Worm (Caenorhabditis elegans): ENCODE measurements around the gene scl-7.

- TF ChIP-seq skn-1 (tag; optimal IDR thresholded peaks at IDR 0.05) (no peak), mep-1 (tag; optimal IDR thresholded peaks at IDR 0.05) (no peak), lsy-2 (tag; optimal IDR thresholded peaks at IDR 0.05) (no peak), nhr-12 (tag; optimal IDR thresholded peaks at IDR 0.05) (no peak), C16A3.4 (tag; optimal IDR thresholded peaks at IDR 0.05) (no peak), ztf-11 (tag; optimal IDR thresholded peaks at IDR 0.05) (no peak), nhr-28 (tag; optimal IDR thresholded peaks at IDR 0.05) (no peak), blmp-1 (tag; optimal IDR thresholded peaks at IDR 0.05) (no peak)
Observed at ce11 chrIV:13022892-13023291, 47.4 kb upstream of the scl-7 start.

All from whole organism, L1 larva.